Worm (Caenorhabditis elegans): ENCODE data around the gene T01B6.1.

ce11 chrX:2302782-2303181, 32.7 kb upstream of the T01B6.1 start, which contains the start of gene hum-6:
- TF ChIP-seq ref-1 (GFP tag; conservative IDR thresholded peaks at IDR 0.05) (no peak), flt-1 (GFP tag; IDR thresholded peaks at IDR 0.05) (no peak), ztf-23 (GFP tag; IDR thresholded peaks at IDR 0.05) (no peak), klf-2 (GFP tag; conservative IDR thresholded peaks at IDR 0.05) (no peak), T22C8.4 (GFP tag; IDR thresholded peaks at IDR 0.05) (no peak), cog-1 (tag; optimal IDR thresholded peaks at IDR 0.05) (no peak), tab-1 (GFP tag; IDR thresholded peaks at IDR 0.05) (no peak), med-1 (GFP tag; optimal IDR thresholded peaks at IDR 0.05; ENCODE audit: insufficient read depth) (no peak), ztf-29 (GFP tag; IDR thresholded peaks at IDR 0.05) (no peak)
